Worm (Caenorhabditis elegans): ENCODE results near the gene F46G10.2.

DNA sequence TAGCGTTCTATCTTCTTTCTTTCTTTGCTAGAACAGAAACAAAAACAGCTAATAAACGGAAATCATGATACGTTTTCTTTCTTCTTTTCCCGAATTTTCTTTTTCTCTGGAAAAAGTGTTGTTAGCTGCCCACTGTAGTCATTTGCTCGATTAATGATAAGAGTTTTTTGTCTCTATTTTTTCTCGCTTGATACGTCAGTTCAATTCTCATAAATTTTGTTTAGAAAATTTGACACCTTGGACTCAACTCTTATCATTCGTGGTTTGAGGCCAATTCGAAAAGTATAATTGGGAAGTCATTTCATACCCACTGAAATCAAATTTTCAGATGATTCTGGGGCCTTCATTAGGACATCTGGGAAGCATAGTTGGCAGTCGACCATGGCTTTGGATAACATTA lies 19.1 kb downstream of the F46G10.2 start:
- TF ChIP-seq ztf-23 (GFP tag; IDR thresholded peaks at IDR 0.05) (no peak), ztf-29 (GFP tag; IDR thresholded peaks at IDR 0.05) (no peak), cog-1 (tag; optimal IDR thresholded peaks at IDR 0.05) (no peak), tab-1 (GFP tag; IDR thresholded peaks at IDR 0.05) (no peak), T22C8.4 (GFP tag; IDR thresholded peaks at IDR 0.05) (no peak), med-1 (GFP tag; optimal IDR thresholded peaks at IDR 0.05; ENCODE audit: insufficient read depth) (no peak)

Data from whole organism, midembryonic.